Worm (Caenorhabditis elegans): ENCODE results near the gene T23G7.3.

ce11 chrII:9148079-9148478 is 19.6 kb downstream of the T23G7.3 start:
- TF ChIP-seq egl-27 (tag; optimal IDR thresholded peaks at IDR 0.05) (no peak), unc-62 (GFP tag; optimal IDR thresholded peaks at IDR 0.05 in 1 of 2) (no peak), unc-62 (tag; optimal IDR thresholded peaks at IDR 0.05) (no peak)
